Worm (Caenorhabditis elegans) whole organism, L3 larva: ENCODE results near the gene scav-4.

ENCODE experiments used
- R02D3.7 ChIP-seq: fragments of 150-350 bp; optimal IDR thresholded peaks from 2 replicates; lab custom pipeline; 2014; ENCODE audit warnings: missing biosample characterization, missing genetic modification characterization
- ZK546.5 ChIP-seq: sonication (generic microtip); optimal IDR thresholded peaks from 2 replicates; lab custom pipeline; 2017; ENCODE audit warnings: missing biosample characterization, missing genetic modification characterization
- aly-2 ChIP-seq: fragments of 150-350 bp; optimal IDR thresholded peaks from 2 replicates; lab custom pipeline; 2014; ENCODE audit warnings: missing biosample characterization, missing genetic modification characterization
- ceh-16 ChIP-seq: sonication (generic microtip); optimal IDR thresholded peaks from 2 replicates; lab custom pipeline; 2017; ENCODE audit warnings: missing biosample characterization, missing genetic modification characterization
- elt-2 ChIP-seq: sonication (generic microtip); optimal IDR thresholded peaks from 2 replicates; lab custom pipeline; 2016; ENCODE audit warnings: missing genetic modification reagents, mild to moderate bottlenecking, missing genetic modification characterization, missing compliant biosample characterization
- fkh-10 ChIP-seq: sonication (generic microtip); optimal IDR thresholded peaks from 2 replicates; lab custom pipeline; 2017; ENCODE audit warnings: missing biosample characterization, missing genetic modification reagents, missing genetic modification characterization
- jun-1 ChIP-seq: fragments of 150-350 bp; optimal IDR thresholded peaks from 2 replicates; lab custom pipeline; 2014; ENCODE audit warnings: missing biosample characterization, missing genetic modification reagents, missing genetic modification characterization
- lin-39 ChIP-seq: fragments of 150-350 bp; optimal IDR thresholded peaks from 2 replicates; lab custom pipeline; 2018; ENCODE audit warnings: missing biosample characterization, missing genetic modification reagents, missing genetic modification characterization
- nfya-1 ChIP-seq: sonication (generic microtip); optimal IDR thresholded peaks from 2 replicates; lab custom pipeline; 2017; ENCODE audit warnings: missing genetic modification characterization, mild to moderate bottlenecking, missing compliant biosample characterization, antibody characterized with exemption, moderate library complexity; ENCODE audit not compliant: insufficient read depth
- nhr-11 ChIP-seq: fragments of 150-350 bp; optimal IDR thresholded peaks from 2 replicates; lab custom pipeline; 2014; ENCODE audit warnings: missing biosample characterization, missing genetic modification characterization
- nhr-67 ChIP-seq: fragments of 150-350 bp; optimal IDR thresholded peaks from 2 replicates; lab custom pipeline; 2014; ENCODE audit warnings: missing biosample characterization, missing genetic modification characterization
- pha-4 ChIP-seq: fragments of 150-350 bp; optimal IDR thresholded peaks from 2 replicates; lab custom pipeline; 2014; ENCODE audit warnings: missing biosample characterization, missing genetic modification reagents, missing genetic modification characterization
- skn-1 ChIP-seq: fragments of 150-350 bp; optimal IDR thresholded peaks from 2 replicates; lab custom pipeline; 2014; ENCODE audit warnings: missing biosample characterization, missing genetic modification characterization
- ztf-11 ChIP-seq: fragments of 150-350 bp; optimal IDR thresholded peaks from 2 replicates; lab custom pipeline; 2014; ENCODE audit warnings: missing biosample characterization, missing genetic modification characterization

- TF ChIP-seq ceh-16 (tag; lab: Kevin White, UChicago) (no peak), nfya-1 (tag; lab: Kevin White, UChicago) (peak; percentile 31), skn-1 (no peak), pha-4 (no peak), R02D3.7 (tag; lab: Kevin White, UChicago) (no peak), nhr-67 (tag; lab: Kevin White, UChicago) (no peak), jun-1 (no peak), fkh-10 (GFP tag; lab: Kevin White, UChicago) (no peak), lin-39 (tag; lab: Kevin White, UChicago) (no peak), elt-2 (no peak), nhr-11 (tag; lab: Kevin White, UChicago) (no peak), ZK546.5 (tag; lab: Kevin White, UChicago) (no peak), ztf-11 (tag; lab: Kevin White, UChicago) (no peak), aly-2 (tag; lab: Kevin White, UChicago) (no peak)
Measured at ce11 chrX:12934768-12935167, 46.8 kb upstream of the scav-4 start, which contains the start of gene gmap-1.
